Worm (Caenorhabditis elegans) whole organism, midembryonic: Measurements from ENCODE around the gene Y57G11B.6.

Experiments used
- T22C8.4 ChIP-seq: fragments of 200-800 bp; sonication (Bioruptor generic); IDR thresholded peaks from 2 replicates; pipeline ENCODE4 v1.3.6; 2022; ENCODE audit warnings: missing genetic modification characterization, missing compliant biosample characterization
- cog-1 ChIP-seq: sonication (generic microtip); optimal IDR thresholded peaks from 2 replicates; lab custom pipeline; 2016; ENCODE audit warnings: missing genetic modification characterization, missing compliant biosample characterization
- flt-1 ChIP-seq: fragments of 200-800 bp; sonication (Bioruptor generic); IDR thresholded peaks from 2 replicates; pipeline ENCODE4 v1.3.6; 2022; ENCODE audit warnings: missing genetic modification characterization, missing compliant biosample characterization
- klf-2 ChIP-seq: fragments of 200-800 bp; sonication (Bioruptor generic); conservative IDR thresholded peaks from 2 replicates; pipeline ENCODE4 v1.3.6; 2022; ENCODE audit warnings: missing genetic modification reagents, missing genetic modification characterization, missing compliant biosample characterization
- med-1 ChIP-seq: sonication (generic microtip); optimal IDR thresholded peaks from 2 replicates; lab custom pipeline; 2017; ENCODE audit warnings: missing genetic modification characterization, mild to moderate bottlenecking, missing compliant biosample characterization, antibody characterized with exemption, missing genetic modification reagents; ENCODE audit not compliant: insufficient read depth
- ref-1 ChIP-seq: fragments of 200-800 bp; sonication (Bioruptor generic); conservative IDR thresholded peaks from 2 replicates; pipeline ENCODE4 v1.3.6; 2022; ENCODE audit warnings: missing genetic modification reagents, missing genetic modification characterization, missing compliant biosample characterization
- tab-1 ChIP-seq: fragments of 200-800 bp; sonication (Bioruptor generic); IDR thresholded peaks from 2 replicates; pipeline ENCODE4 v1.3.6; 2022; ENCODE audit warnings: missing genetic modification characterization, missing compliant biosample characterization
- ztf-23 ChIP-seq: fragments of 200-800 bp; sonication (Bioruptor generic); IDR thresholded peaks from 2 replicates; pipeline ENCODE4 v1.3.6; 2022; ENCODE audit warnings: missing genetic modification reagents, missing genetic modification characterization, missing compliant biosample characterization
- ztf-29 ChIP-seq: fragments of 200-800 bp; sonication (Bioruptor generic); IDR thresholded peaks from 2 replicates; pipeline ENCODE4 v1.3.6; 2022; ENCODE audit warnings: missing genetic modification reagents, missing genetic modification characterization, missing compliant biosample characterization

ce11 chrIV:14547292-14547691 is 7.4 kb downstream of the Y57G11B.6 start:
- no peak for TF ChIP-seq ztf-29 (GFP tag; lab: Robert Waterston, UW)
- no peak for TF ChIP-seq cog-1 (tag; lab: Kevin White, UChicago)
- TF ChIP-seq tab-1 (GFP tag; lab: Robert Waterston, UW): no peak
- no peak for TF ChIP-seq flt-1 (GFP tag; lab: Robert Waterston, UW)
- TF ChIP-seq ztf-23 (GFP tag; lab: Robert Waterston, UW): no peak
- no peak for TF ChIP-seq med-1 (GFP tag; lab: Kevin White, UChicago)
- no peak for TF ChIP-seq T22C8.4
- TF ChIP-seq klf-2 (GFP tag; lab: Robert Waterston, UW): no peak
- TF ChIP-seq ref-1: no peak
